Worm (Caenorhabditis elegans): ENCODE results near the gene C07B5.8.
A peak's percentile ranks its signal among the peaks of the same experiment; 100 is the strongest.

The C07B5.8 gene

ce11 chrX:9546640-9547039 lies 10.1 kb upstream of the C07B5.8 start:
- TF ChIP-seq nhr-129 (tag; optimal IDR thresholded peaks at IDR 0.05) (peak; percentile 62), nhr-77 (tag; optimal IDR thresholded peaks at IDR 0.05) (no peak)

ce11 chrX:9544405-9544804 lies 7.8 kb upstream of the C07B5.8 start:
- TF ChIP-seq zag-1 (tag; optimal IDR thresholded peaks at IDR 0.05) (no peak), ceh-16 (tag; optimal IDR thresholded peaks at IDR 0.05) (no peak), alr-1 (tag; optimal IDR thresholded peaks at IDR 0.05) (no peak), gmeb-1 (tag; optimal IDR thresholded peaks at IDR 0.05) (no peak), Y55F3AM.14 (GFP tag; optimal IDR thresholded peaks at IDR 0.05) (no peak), C34F6.9 (tag; optimal IDR thresholded peaks at IDR 0.05) (peak; percentile 60), blmp-1 (tag; optimal IDR thresholded peaks at IDR 0.05; ENCODE audit: insufficient read depth) (peak; percentile 61), nhr-6 (tag; optimal IDR thresholded peaks at IDR 0.05) (no peak), peb-1 (tag; optimal IDR thresholded peaks at IDR 0.05) (no peak), ZK546.5 (tag; optimal IDR thresholded peaks at IDR 0.05) (no peak), lin-13 (GFP tag; optimal IDR thresholded peaks at IDR 0.05) (no peak), crh-2 (tag; optimal IDR thresholded peaks at IDR 0.05) (peak; percentile 58), ztf-4 (tag; optimal IDR thresholded peaks at IDR 0.05) (no peak), mab-5 (tag; optimal IDR thresholded peaks at IDR 0.05) (no peak), lsy-2 (tag; optimal IDR thresholded peaks at IDR 0.05) (peak in 1 of 2 experiments; percentile 23), ama-1 (optimal IDR thresholded peaks at IDR 0.05) (no peak), mdl-1 (tag; optimal IDR thresholded peaks at IDR 0.05) (no peak), F13H6.1 (tag; optimal IDR thresholded peaks at IDR 0.05) (peak; percentile 60), unc-39 (tag; optimal IDR thresholded peaks at IDR 0.05) (no peak), lin-11 (tag; optimal IDR thresholded peaks at IDR 0.05) (no peak), ztf-1 (GFP tag; conservative IDR thresholded peaks at IDR 0.05) (no peak), nhr-129 (tag; optimal IDR thresholded peaks at IDR 0.05) (peak; percentile 74), aly-2 (tag; optimal IDR thresholded peaks at IDR 0.05) (no peak), sma-9 (GFP tag; optimal IDR thresholded peaks at IDR 0.05) (peak; percentile 25), sma-9 (tag; optimal IDR thresholded peaks at IDR 0.05) (no peak)

ce11 chrX:9543352-9543751 lies 6.8 kb upstream of the C07B5.8 start, which contains the start of gene F49E2.5:
TSS of gene F49E2.5 (plus strand) at chrX:9543652.
- TF ChIP-seq F13H6.1 (tag; optimal IDR thresholded peaks at IDR 0.05): peak; percentile 5
- TF ChIP-seq nhr-12 (tag; optimal IDR thresholded peaks at IDR 0.05): no peak

- TF ChIP-seq ama-1 (optimal IDR thresholded peaks at IDR 0.05) (no peak), unc-55 (GFP tag; optimal IDR thresholded peaks at IDR 0.05) (no peak), crh-2 (tag; optimal IDR thresholded peaks at IDR 0.05) (peak; percentile 79), peb-1 (tag; optimal IDR thresholded peaks at IDR 0.05) (no peak), dmd-4 (tag; optimal IDR thresholded peaks at IDR 0.05) (no peak), elt-3 (tag; optimal IDR thresholded peaks at IDR 0.05) (no peak), R02D3.7 (tag; optimal IDR thresholded peaks at IDR 0.05) (no peak), blmp-1 (tag; optimal IDR thresholded peaks at IDR 0.05; ENCODE audit: insufficient read depth) (no peak), mdl-1 (tag; optimal IDR thresholded peaks at IDR 0.05) (peak in 1 of 2 experiments; percentile 44), nhr-11 (tag; optimal IDR thresholded peaks at IDR 0.05) (no peak), lin-11 (tag; optimal IDR thresholded peaks at IDR 0.05) (no peak), zag-1 (tag; optimal IDR thresholded peaks at IDR 0.05) (no peak), unc-62 (GFP tag; optimal IDR thresholded peaks at IDR 0.05) (no peak), unc-39 (tag; optimal IDR thresholded peaks at IDR 0.05) (no peak), sma-9 (GFP tag; optimal IDR thresholded peaks at IDR 0.05) (peak; percentile 90), sma-9 (tag; optimal IDR thresholded peaks at IDR 0.05) (no peak), alr-1 (tag; optimal IDR thresholded peaks at IDR 0.05) (no peak), lin-39 (tag; optimal IDR thresholded peaks at IDR 0.05) (no peak), skn-1 (tag; optimal IDR thresholded peaks at IDR 0.05) (no peak), nhr-23 (tag; optimal IDR thresholded peaks at IDR 0.05) (no peak), nhr-21 (tag; optimal IDR thresholded peaks at IDR 0.05) (no peak), mbf-1 (tag; optimal IDR thresholded peaks at IDR 0.05) (no peak), ZK546.5 (tag; optimal IDR thresholded peaks at IDR 0.05) (no peak), lsy-2 (tag; optimal IDR thresholded peaks at IDR 0.05) (no peak), nhr-237 (tag; optimal IDR thresholded peaks at IDR 0.05) (no peak), egl-27 (tag; optimal IDR thresholded peaks at IDR 0.05) (no peak), F13H6.1 (tag; optimal IDR thresholded peaks at IDR 0.05) (peak; percentile 61), ztf-4 (tag; optimal IDR thresholded peaks at IDR 0.05) (no peak), C34F6.9 (tag; optimal IDR thresholded peaks at IDR 0.05) (no peak), nhr-25 (tag; optimal IDR thresholded peaks at IDR 0.05) (no peak), elt-1 (tag; optimal IDR thresholded peaks at IDR 0.05) (no peak), Y55F3AM.14 (GFP tag; optimal IDR thresholded peaks at IDR 0.05) (no peak), nhr-12 (tag; optimal IDR thresholded peaks at IDR 0.05) (no peak), snpc-4 (tag; optimal IDR thresholded peaks at IDR 0.05) (no peak), mab-5 (tag; optimal IDR thresholded peaks at IDR 0.05) (no peak), ceh-16 (tag; optimal IDR thresholded peaks at IDR 0.05) (no peak), sem-4 (tag; optimal IDR thresholded peaks at IDR 0.05) (no peak), ceh-82 (tag; optimal IDR thresholded peaks at IDR 0.05) (no peak), nhr-129 (tag; optimal IDR thresholded peaks at IDR 0.05) (peak; percentile 51), gmeb-1 (tag; optimal IDR thresholded peaks at IDR 0.05) (peak; percentile 18), fos-1 (tag; optimal IDR thresholded peaks at IDR 0.05) (peak; percentile 94), aly-2 (tag; optimal IDR thresholded peaks at IDR 0.05) (no peak)
Measured at ce11 chrX:9540464-9540863, 3.9 kb upstream of the C07B5.8 start.

Data from whole organism, L2 larva.